Fruit fly (Drosophila melanogaster) whole organism, pupa: Measurements from ENCODE around the gene CG15756.

Experiments
- CG10348 ChIP-seq: fragments of 200-800 bp; sonication (Bioruptor generic); IDR thresholded peaks from 2 replicates; pipeline ENCODE4 v1.3.6; 2022; ENCODE audit warnings: missing biosample characterization, missing genetic modification characterization
- CG12605 ChIP-seq: fragments of 200-800 bp; sonication (Bioruptor generic); IDR thresholded peaks from 2 replicates; pipeline ENCODE4 v1.3.6; 2022; ENCODE audit warnings: missing biosample characterization, missing genetic modification characterization
- CG13204 ChIP-seq: fragments of 200-800 bp; sonication (Bioruptor generic); optimal IDR thresholded peaks from 2 replicates; lab custom pipeline; 2018; ENCODE audit warnings: missing biosample characterization, mild to moderate bottlenecking, missing genetic modification characterization, moderate library complexity
- CG15710 ChIP-seq: fragments of 200-800 bp; sonication (Bioruptor generic); optimal IDR thresholded peaks from 2 replicates; lab custom pipeline; 2018; ENCODE audit warnings: missing biosample characterization, mild to moderate bottlenecking, missing genetic modification characterization, moderate library complexity
- CG32121 ChIP-seq: fragments of 200-800 bp; sonication (Bioruptor generic); IDR thresholded peaks from 2 replicates; pipeline ENCODE4 v1.3.6; 2022; ENCODE audit warnings: missing biosample characterization, missing genetic modification characterization
- CG8301 ChIP-seq: fragments of 200-800 bp; sonication (Bioruptor generic); optimal IDR thresholded peaks from 2 replicates; lab custom pipeline; 2018; ENCODE audit warnings: missing biosample characterization, mild to moderate bottlenecking, missing genetic modification characterization
- CG9948 ChIP-seq: fragments of 200-800 bp; sonication (Bioruptor generic); optimal IDR thresholded peaks from 2 replicates; lab custom pipeline; 2018; ENCODE audit warnings: missing biosample characterization, mild to moderate bottlenecking, missing genetic modification characterization, moderate library complexity
- EcR ChIP-seq: fragments of 200-800 bp; sonication (Bioruptor generic); optimal IDR thresholded peaks from 3 replicates; lab custom pipeline; 2019; ENCODE audit warnings: missing biosample characterization, missing genetic modification characterization, mild to moderate bottlenecking, moderate library complexity, missing genetic modification reagents
- Ets98B ChIP-seq: fragments of 200-800 bp; sonication (Bioruptor generic); IDR thresholded peaks from 2 replicates; pipeline ENCODE4 v1.3.6; 2022; ENCODE audit warnings: missing biosample characterization, missing genetic modification characterization
- Pif1A ChIP-seq: fragments of 200-800 bp; sonication (Bioruptor generic); optimal IDR thresholded peaks from 3 replicates; lab custom pipeline; 2016; ENCODE audit warnings: missing biosample characterization, missing genetic modification characterization
- Pif1B ChIP-seq: fragments of 200-800 bp; sonication (Bioruptor generic); optimal IDR thresholded peaks from 3 replicates; lab custom pipeline; 2016; ENCODE audit warnings: missing biosample characterization, missing genetic modification characterization
- fd96Ca ChIP-seq: fragments of 200-800 bp; sonication (Bioruptor generic); IDR thresholded peaks from 3 replicates; pipeline ENCODE4 v1.3.6; 2022; ENCODE audit warnings: missing biosample characterization, missing genetic modification characterization
- gl ChIP-seq: fragments of 200-800 bp; sonication (Bioruptor generic); optimal IDR thresholded peaks from 2 replicates; lab custom pipeline; 2018; ENCODE audit warnings: missing biosample characterization, mild to moderate bottlenecking, missing genetic modification characterization
- rn ChIP-seq: fragments of 200-800 bp; sonication (Bioruptor generic); IDR thresholded peaks from 2 replicates; pipeline ENCODE4 v1.3.6; 2022; ENCODE audit warnings: missing biosample characterization, missing genetic modification characterization

DNA sequence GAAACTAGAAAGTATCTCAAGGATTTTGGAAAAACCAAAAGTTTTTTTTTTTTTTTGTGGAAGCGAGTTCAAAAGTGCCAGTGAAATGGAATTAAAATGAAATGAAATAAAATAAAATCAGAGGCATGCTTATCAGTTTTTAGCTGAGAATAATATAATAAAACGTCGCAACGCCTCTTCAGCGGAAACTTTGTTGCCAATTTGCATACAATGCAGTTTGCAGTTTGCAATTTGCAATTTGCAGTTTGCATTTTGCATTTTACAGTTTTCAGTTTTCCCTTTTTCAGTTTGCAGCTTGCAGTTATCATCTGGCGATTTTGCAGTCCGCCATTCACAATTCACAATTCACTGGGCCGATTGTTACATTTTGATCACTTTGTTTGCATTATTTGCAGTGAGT, 34.6 kb downstream of the CG15756 start:
- TF ChIP-seq Pif1A (GFP tag; lab: Kevin White, UChicago) = no peak
- no peak for TF ChIP-seq CG9948 (tag; lab: Kevin White, UChicago)
- TF ChIP-seq rn = no peak
- TF ChIP-seq CG10348 (GFP tag; lab: Robert Waterston, UW) = no peak
- TF ChIP-seq CG8301 = no peak
- no peak for TF ChIP-seq Pif1B
- TF ChIP-seq gl (tag; lab: Kevin White, UChicago) = no peak
- no peak for TF ChIP-seq Ets98B (GFP tag; lab: Robert Waterston, UW)
- no peak for TF ChIP-seq fd96Ca (GFP tag; lab: Robert Waterston, UW)
- TF ChIP-seq CG32121 = no peak
- no peak for TF ChIP-seq CG12605 (GFP tag; lab: Robert Waterston, UW)
- no peak for TF ChIP-seq CG13204 (GFP tag; lab: Kevin White, UChicago)
- TF ChIP-seq CG15710 (tag; lab: Kevin White, UChicago) = no peak
- TF ChIP-seq EcR (GFP tag; lab: Kevin White, UChicago) = no peak
